Fruit fly (Drosophila melanogaster): Measurements from ENCODE around the gene CG5916.

CG5916 gene

DNA sequence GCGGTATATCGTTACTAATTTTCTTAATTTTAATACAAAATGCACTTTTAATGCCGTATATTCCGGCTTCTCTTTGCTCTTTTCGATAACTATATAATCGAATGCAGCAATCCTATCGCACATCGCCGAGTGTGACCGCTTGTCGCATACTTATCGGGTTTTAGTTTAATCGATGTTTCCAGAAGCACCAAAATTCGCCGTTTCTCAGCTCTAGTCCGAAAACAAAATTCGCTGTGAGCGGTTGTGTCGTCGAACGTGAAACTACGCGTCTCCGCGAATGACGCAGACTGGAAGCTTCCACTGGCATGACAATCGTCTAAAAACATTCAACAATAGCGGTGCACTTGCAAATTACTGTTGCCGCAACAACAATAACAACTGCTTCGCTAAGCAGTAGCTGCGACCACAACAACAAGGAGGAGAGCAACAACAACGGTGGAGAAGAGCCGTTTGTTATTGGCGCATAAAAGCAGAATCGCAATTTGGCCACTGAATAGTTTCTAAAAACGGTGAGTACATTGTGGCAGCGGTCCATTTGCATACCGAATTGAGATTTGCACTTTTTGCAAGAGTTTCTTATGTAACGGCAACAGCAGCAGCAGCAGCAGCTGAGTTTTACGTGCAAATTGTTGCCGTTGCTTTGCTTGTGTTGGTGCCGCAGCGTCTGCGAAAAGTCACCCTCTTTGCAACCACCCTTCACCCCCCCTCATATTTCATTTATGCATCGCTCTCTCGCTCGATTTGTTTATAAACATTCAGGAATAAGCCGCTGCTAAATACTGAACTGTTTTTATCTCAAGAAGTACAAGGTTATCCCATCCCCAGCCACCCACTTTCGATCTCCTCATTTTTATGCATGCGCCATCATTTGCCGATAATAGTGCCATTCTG, 40.2 kb downstream of the CG5916 start, which contains the start of gene sra (continued):
- no peak for TF ChIP-seq ro (GFP tag; IDR thresholded peaks at IDR 0.05)
- no peak for TF ChIP-seq bowl (GFP tag; IDR thresholded peaks at IDR 0.05)
- TF ChIP-seq CG2712 (tag; optimal IDR thresholded peaks at IDR 0.05) = peak; percentile 50
- TF ChIP-seq al (GFP tag; IDR thresholded peaks at IDR 0.05) = no peak; the same call in 1 of the 2 replicates
- peak; percentile 15 for TF ChIP-seq repo (GFP tag; optimal IDR thresholded peaks at IDR 0.05)
- TF ChIP-seq CG7372 (GFP tag; IDR thresholded peaks at IDR 0.05) = no peak
- TF ChIP-seq luna (GFP tag; optimal IDR thresholded peaks at IDR 0.05) = no peak
- no peak for TF ChIP-seq CG1024 (GFP tag; IDR thresholded peaks at IDR 0.05)
- no peak for TF ChIP-seq toy (GFP tag; IDR thresholded peaks at IDR 0.05)
- no peak for TF ChIP-seq Trl (optimal IDR thresholded peaks at IDR 0.05)
- peak; percentile 49 for TF ChIP-seq Trl (GFP tag; optimal IDR thresholded peaks at IDR 0.05)
- TF ChIP-seq z (GFP tag; IDR thresholded peaks at IDR 0.05) = no peak
- no peak for TF ChIP-seq fd96Cb (tag; optimal IDR thresholded peaks at IDR 0.05)
- no peak for TF ChIP-seq bab2 (GFP tag; optimal IDR thresholded peaks at IDR 0.05)
- TF ChIP-seq stc (GFP tag; IDR thresholded peaks at IDR 0.05) = peak; percentile 15; the same call in 1 of the 2 replicates
- TF ChIP-seq sna (GFP tag; IDR thresholded peaks at IDR 0.05; ENCODE audit: partially characterized antibody) = peak; percentile 97
- TF ChIP-seq trem (tag; optimal IDR thresholded peaks at IDR 0.05) = peak; percentile 69
- peak; percentile 99 for TF ChIP-seq Sry-δ (GFP tag; optimal IDR thresholded peaks at IDR 0.05)
- peak; percentile 22 for TF ChIP-seq Bteb2 (GFP tag; optimal IDR thresholded peaks at IDR 0.05)
- no peak for TF ChIP-seq CG12071 (GFP tag; optimal IDR thresholded peaks at IDR 0.05)
- no peak for TF ChIP-seq usp (GFP tag; optimal IDR thresholded peaks at IDR 0.05)
- no peak for TF ChIP-seq HHEX (GFP tag; optimal IDR thresholded peaks at IDR 0.05)
- no peak for TF ChIP-seq dati (GFP tag; IDR thresholded peaks at IDR 0.05)
- TF ChIP-seq CG2875 (GFP tag; optimal IDR thresholded peaks at IDR 0.05) = no peak
- TF ChIP-seq Mad (GFP tag; optimal IDR thresholded peaks at IDR 0.05) = peak; percentile 44
- no peak for TF ChIP-seq tup (GFP tag; optimal IDR thresholded peaks at IDR 0.05)
- peak; percentile 72; the same call in 2 of the 3 replicates for TF ChIP-seq ci (GFP tag; IDR thresholded peaks at IDR 0.05)
- TF ChIP-seq chn (GFP tag; optimal IDR thresholded peaks at IDR 0.05) = peak; percentile 2
- peak; percentile 46 for TF ChIP-seq sug (tag; optimal IDR thresholded peaks at IDR 0.05)
- no peak for TF ChIP-seq crc (GFP tag; optimal IDR thresholded peaks at IDR 0.05)
- peak; percentile 76 for TF ChIP-seq Ets97D (GFP tag; optimal IDR thresholded peaks at IDR 0.05)
- no peak for TF ChIP-seq Oaz (GFP tag; IDR thresholded peaks at IDR 0.05)
- peak; percentile 37 for TF ChIP-seq CG17385 (GFP tag; optimal IDR thresholded peaks at IDR 0.05)
- peak; percentile 6 for TF ChIP-seq CG10654 (GFP tag; optimal IDR thresholded peaks at IDR 0.05)
- no peak for TF ChIP-seq CG18476 (GFP tag; optimal IDR thresholded peaks at IDR 0.05)
- TF ChIP-seq Hmr (GFP tag; optimal IDR thresholded peaks at IDR 0.05) = peak; percentile 62
- no peak for TF ChIP-seq Sry-β (GFP tag; optimal IDR thresholded peaks at IDR 0.05)
- no peak for TF ChIP-seq CG31224 (GFP tag; IDR thresholded peaks at IDR 0.05)
- no peak for TF ChIP-seq pb (GFP tag; optimal IDR thresholded peaks at IDR 0.05)
- TF ChIP-seq CG4282 (GFP tag; optimal IDR thresholded peaks at IDR 0.05) = no peak
- TF ChIP-seq Opbp (GFP tag; IDR thresholded peaks at IDR 0.05; ENCODE audit: partially characterized antibody) = peak; percentile 98
- TF ChIP-seq CG1603 (tag; optimal IDR thresholded peaks at IDR 0.05) = peak; percentile 82
- no peak for TF ChIP-seq Max (GFP tag; optimal IDR thresholded peaks at IDR 0.05)
- no peak for TF ChIP-seq CG30020 (tag; optimal IDR thresholded peaks at IDR 0.05)
- no peak for TF ChIP-seq slou (GFP tag; optimal IDR thresholded peaks at IDR 0.05)
- TF ChIP-seq CG10959 (GFP tag; IDR thresholded peaks at IDR 0.05) = no peak
- no peak for TF ChIP-seq CG15696 (tag; optimal IDR thresholded peaks at IDR 0.05)
- no peak for TF ChIP-seq CG3065 (GFP tag; optimal IDR thresholded peaks at IDR 0.05)
- TF ChIP-seq NC2β (GFP tag; optimal IDR thresholded peaks at IDR 0.05) = peak; percentile 46
- no peak for TF ChIP-seq CG10431 (GFP tag; optimal IDR thresholded peaks at IDR 0.05)
- TF ChIP-seq CG16863 (GFP tag; optimal IDR thresholded peaks at IDR 0.05) = no peak
